Worm (Caenorhabditis elegans) whole organism, L4 larva: Measurements from ENCODE around the gene fbxa-30.

Experiments
- F10B5.3 ChIP-seq: sonication (generic microtip); optimal IDR thresholded peaks from 2 replicates; lab custom pipeline; 2016; ENCODE audit warnings: mild to moderate bottlenecking, missing genetic modification characterization, missing compliant biosample characterization
- F44E2.7 ChIP-seq: fragments of 200-800 bp; sonication (Bioruptor generic); IDR thresholded peaks from 2 replicates; pipeline ENCODE4 v2.1.2; 2022; ENCODE audit warnings: missing genetic modification characterization, missing compliant biosample characterization
- ZK337.2 ChIP-seq: fragments of 200-800 bp; sonication (Bioruptor generic); IDR thresholded peaks from 2 replicates; pipeline ENCODE4 v1.3.6; 2022; ENCODE audit warnings: missing genetic modification reagents, missing genetic modification characterization, missing compliant biosample characterization
- aly-2 ChIP-seq: sonication (generic microtip); optimal IDR thresholded peaks from 2 replicates; lab custom pipeline; 2018; ENCODE audit warnings: missing biosample characterization, missing genetic modification characterization
- ceh-32 ChIP-seq: sonication (generic microtip); optimal IDR thresholded peaks from 2 replicates; lab custom pipeline; 2016; ENCODE audit warnings: mild to moderate bottlenecking, missing genetic modification characterization, missing compliant biosample characterization; ENCODE audit not compliant: poor library complexity
- cey-2 ChIP-seq: sonication (generic microtip); optimal IDR thresholded peaks from 3 replicates; lab custom pipeline; 2017; ENCODE audit warnings: missing genetic modification characterization, mild to moderate bottlenecking, missing compliant biosample characterization, antibody characterized with exemption, borderline replicate concordance; ENCODE audit not compliant: insufficient read depth
- daf-16 ChIP-seq, 3 experiments: sonication (generic microtip); optimal IDR thresholded peaks; 2 replicates each; lab custom pipeline; 2016 to 2017; ENCODE audit warnings: missing genetic modification characterization in 3 of 3, missing genetic modification reagents in 3 of 3, mild to moderate bottlenecking in 2 of 3, missing compliant biosample characterization in 2 of 3, missing biosample characterization in 1 of 3, moderate library complexity in 1 of 3
- daf-8 ChIP-seq: fragments of 200-800 bp; sonication (Bioruptor generic); IDR thresholded peaks from 2 replicates; pipeline ENCODE4 v1.3.6; 2022; ENCODE audit warnings: missing genetic modification characterization, missing compliant biosample characterization
- dmd-6 ChIP-seq: fragments of 200-800 bp; sonication (Bioruptor generic); IDR thresholded peaks from 2 replicates; pipeline ENCODE4 v1.3.6; 2022; ENCODE audit warnings: missing genetic modification reagents, missing genetic modification characterization, missing compliant biosample characterization
- dpl-1 ChIP-seq: fragments of 150-350 bp; optimal IDR thresholded peaks from 2 replicates; lab custom pipeline; 2014; ENCODE audit warnings: missing biosample characterization, missing genetic modification reagents, missing genetic modification characterization
- dve-1 ChIP-seq: sonication (generic microtip); optimal IDR thresholded peaks from 2 replicates; lab custom pipeline; 2017; ENCODE audit warnings: antibody characterized with exemption, mild to moderate bottlenecking, missing genetic modification characterization, missing compliant biosample characterization; ENCODE audit not compliant: insufficient read depth
- hif-1 ChIP-seq, 2 experiments: sonication (generic microtip); optimal IDR thresholded peaks; 2 replicates each; lab custom pipeline; 2016 to 2017; ENCODE audit warnings: missing compliant biosample characterization in 2 of 2, missing genetic modification characterization in 2 of 2, missing genetic modification reagents in 2 of 2, missing genotype in 2 of 2, mild to moderate bottlenecking in 1 of 2
- hlh-11 ChIP-seq: fragments of 200-800 bp; sonication (Bioruptor generic); optimal IDR thresholded peaks from 2 replicates; lab custom pipeline; 2018; ENCODE audit warnings: mild to moderate bottlenecking, missing genetic modification characterization, missing compliant biosample characterization
- hlh-30 ChIP-seq: sonication (generic microtip); optimal IDR thresholded peaks from 2 replicates; lab custom pipeline; 2017; ENCODE audit warnings: antibody characterized with exemption, mild to moderate bottlenecking, missing genetic modification characterization, missing compliant biosample characterization; ENCODE audit not compliant: insufficient read depth
- lim-7 ChIP-seq: fragments of 200-800 bp; sonication (Bioruptor generic); IDR thresholded peaks from 2 replicates; pipeline ENCODE4 v1.3.6; 2022; ENCODE audit warnings: missing genetic modification characterization, missing compliant biosample characterization
- lin-29 ChIP-seq: fragments of 200-800 bp; sonication (Bioruptor generic); IDR thresholded peaks from 2 replicates; pipeline ENCODE4 v1.3.6; 2022; ENCODE audit warnings: missing genetic modification reagents, missing genetic modification characterization, missing compliant biosample characterization
- lin-38 ChIP-seq: fragments of 200-800 bp; sonication (Bioruptor generic); IDR thresholded peaks from 2 replicates; pipeline ENCODE4 v1.3.6; 2022; ENCODE audit warnings: missing genetic modification reagents, missing genetic modification characterization, missing compliant biosample characterization
- lir-3 ChIP-seq: sonication (generic microtip); optimal IDR thresholded peaks from 2 replicates; lab custom pipeline; 2016; ENCODE audit warnings: mild to moderate bottlenecking, missing genetic modification characterization, missing compliant biosample characterization
- lsy-2 ChIP-seq, 2 experiments: fragments of 150-350 bp in 1 of 2; sonication (generic microtip) in 1 of 2; optimal IDR thresholded peaks; 2 replicates each; lab custom pipeline; 2014 to 2017; ENCODE audit warnings: missing biosample characterization in 2 of 2, missing genetic modification characterization in 2 of 2
- madf-5 ChIP-seq, 2 experiments: fragments of 200-800 bp; sonication (Bioruptor generic); IDR thresholded peaks; 2 replicates each; pipeline ENCODE4 v1.3.6; 2022; ENCODE audit warnings: missing compliant biosample characterization in 2 of 2, missing genetic modification characterization in 2 of 2
- mep-1 ChIP-seq: fragments of 150-350 bp; sonication (generic microtip); optimal IDR thresholded peaks from 3 replicates; lab custom pipeline; 2014; ENCODE audit warnings: missing biosample characterization, missing genetic modification characterization
- mes-2 ChIP-seq: sonication (generic microtip); optimal IDR thresholded peaks from 2 replicates; lab custom pipeline; 2016; ENCODE audit warnings: missing genotype, mild to moderate bottlenecking, missing genetic modification characterization, missing compliant biosample characterization; ENCODE audit not compliant: poor library complexity, severe bottlenecking
- mxl-3 ChIP-seq: fragments of 200-800 bp; sonication (Bioruptor generic); optimal IDR thresholded peaks from 2 replicates; lab custom pipeline; 2018; ENCODE audit warnings: mild to moderate bottlenecking, missing genetic modification characterization, missing compliant biosample characterization
- nhr-10 ChIP-seq: fragments of 150-350 bp; optimal IDR thresholded peaks from 2 replicates; lab custom pipeline; 2014; ENCODE audit warnings: missing biosample characterization, missing genetic modification characterization
- nhr-28 ChIP-seq: fragments of 150-350 bp; optimal IDR thresholded peaks from 2 replicates; lab custom pipeline; 2014; ENCODE audit warnings: missing biosample characterization, missing genetic modification characterization
- nhr-6 ChIP-seq: fragments of 150-350 bp; optimal IDR thresholded peaks from 2 replicates; lab custom pipeline; 2014; ENCODE audit warnings: missing biosample characterization, missing genetic modification characterization
- nhr-77 ChIP-seq: fragments of 150-350 bp; optimal IDR thresholded peaks from 2 replicates; lab custom pipeline; 2014; ENCODE audit warnings: missing biosample characterization, missing genetic modification characterization
- pha-4 ChIP-seq, 2 experiments: fragments of 150-350 bp in 1 of 2; fragments of 200-800 bp in 1 of 2; sonication (Bioruptor generic) in 1 of 2; IDR thresholded peaks in 1 of 2; optimal IDR thresholded peaks in 1 of 2; 2 replicates each; pipeline versions ENCODE4 v1.3.6 to Lab custom; 2014 to 2022; ENCODE audit warnings: missing genetic modification characterization in 2 of 2, missing genetic modification reagents in 2 of 2, missing biosample characterization in 1 of 2, missing compliant biosample characterization in 1 of 2
- php-3 ChIP-seq: fragments of 200-800 bp; sonication (Bioruptor generic); IDR thresholded peaks from 2 replicates; pipeline ENCODE4 v1.3.6; 2022; ENCODE audit warnings: missing genetic modification reagents, missing genetic modification characterization, missing compliant biosample characterization
- rbr-2 ChIP-seq: sonication (generic microtip); optimal IDR thresholded peaks from 2 replicates; lab custom pipeline; 2016; ENCODE audit warnings: missing genotype, missing genetic modification characterization, missing compliant biosample characterization
- saeg-2 ChIP-seq: fragments of 200-800 bp; sonication (Bioruptor generic); IDR thresholded peaks from 2 replicates; pipeline ENCODE4 v1.3.6; 2022; ENCODE audit warnings: missing genetic modification reagents, missing genetic modification characterization, missing compliant biosample characterization
- set-16 ChIP-seq: fragments of 200-800 bp; sonication (Bioruptor generic); IDR thresholded peaks from 2 replicates; pipeline ENCODE4 v1.3.6; 2022; ENCODE audit warnings: missing genetic modification reagents, missing genetic modification characterization, missing compliant biosample characterization
- snpc-4 ChIP-seq: fragments of 150-350 bp; optimal IDR thresholded peaks from 2 replicates; lab custom pipeline; 2014; ENCODE audit warnings: missing biosample characterization, missing genetic modification characterization
- unc-39 ChIP-seq: sonication (generic microtip); optimal IDR thresholded peaks from 2 replicates; lab custom pipeline; 2017; ENCODE audit warnings: missing biosample characterization, missing genetic modification characterization
- vab-7 ChIP-seq: fragments of 200-800 bp; sonication (Bioruptor generic); IDR thresholded peaks from 2 replicates; pipeline ENCODE4 v1.3.6; 2022; ENCODE audit warnings: missing genetic modification reagents, missing genetic modification characterization, missing compliant biosample characterization
- zag-1 ChIP-seq: fragments of 150-350 bp; optimal IDR thresholded peaks from 2 replicates; lab custom pipeline; 2014; ENCODE audit warnings: missing biosample characterization, missing genetic modification characterization
- zfp-2 ChIP-seq: sonication (generic microtip); optimal IDR thresholded peaks from 2 replicates; lab custom pipeline; 2016; ENCODE audit warnings: mild to moderate bottlenecking, missing genetic modification characterization, missing compliant biosample characterization
- zfp-3 ChIP-seq: fragments of 200-800 bp; sonication (Bioruptor generic); conservative IDR thresholded peaks from 2 replicates; pipeline ENCODE4 v1.3.6; 2022; ENCODE audit warnings: missing genetic modification reagents, missing genetic modification characterization, missing compliant biosample characterization
- zip-2 ChIP-seq: fragments of 150-350 bp; optimal IDR thresholded peaks from 2 replicates; lab custom pipeline; 2014; ENCODE audit warnings: missing biosample characterization, missing genetic modification characterization
- ztf-7 ChIP-seq: fragments of 150-350 bp; optimal IDR thresholded peaks from 2 replicates; lab custom pipeline; 2014; ENCODE audit warnings: missing biosample characterization, missing genetic modification characterization

The fbxa-30 gene

ce11 chrIII:1279197-1279596 is 3.8 kb upstream of the fbxa-30 start (continued):
- TF ChIP-seq dpl-1 = no peak
- TF ChIP-seq lir-3 (tag; lab: Kevin White, UChicago) = no peak
- TF ChIP-seq cey-2 (tag; lab: Kevin White, UChicago) = peak; percentile 15
- TF ChIP-seq lsy-2 (tag; optimal IDR thresholded peaks at IDR 0.05; lab: Kevin White, UChicago) = peak in 1 of 2 experiments; percentile 49
- TF ChIP-seq zag-1 (tag; lab: Kevin White, UChicago) = no peak
- no peak for TF ChIP-seq zfp-3 (GFP tag; lab: Robert Waterston, UW)
- peak; percentile 84 for TF ChIP-seq ztf-7 (tag; lab: Kevin White, UChicago)
- no peak for TF ChIP-seq mes-2 (tag; lab: Kevin White, UChicago)
- TF ChIP-seq nhr-28 (tag; lab: Kevin White, UChicago) = peak; percentile 81
- TF ChIP-seq F10B5.3 (tag; lab: Kevin White, UChicago) = no peak
- peak; percentile 97 for TF ChIP-seq hlh-11 (tag; lab: Kevin White, UChicago)
- peak; percentile 35 for TF ChIP-seq nhr-10
- TF ChIP-seq madf-5 (GFP tag; IDR thresholded peaks at IDR 0.05; lab: Robert Waterston, UW) = no peak
- TF ChIP-seq lin-29 (GFP tag; lab: Robert Waterston, UW) = no peak
- peak; percentile 47 for TF ChIP-seq hlh-30
- no peak for TF ChIP-seq F44E2.7 (GFP tag; lab: Robert Waterston, UW)
- TF ChIP-seq mep-1 (tag; lab: Kevin White, UChicago) = peak; percentile 37
- no peak for TF ChIP-seq set-16 (GFP tag; lab: Robert Waterston, UW)
- TF ChIP-seq daf-8 (GFP tag; lab: Robert Waterston, UW) = no peak
- no peak for TF ChIP-seq unc-39 (tag; lab: Kevin White, UChicago)
- no peak for TF ChIP-seq rbr-2 (tag; lab: Kevin White, UChicago)
- peak in 1 of 2 experiments; percentile 95 for TF ChIP-seq daf-16 (GFP tag; optimal IDR thresholded peaks at IDR 0.05; lab: Kevin White, UChicago)
- peak; percentile 99 for TF ChIP-seq daf-16 (tag; optimal IDR thresholded peaks at IDR 0.05; lab: Kevin White, UChicago)
- TF ChIP-seq snpc-4 (tag; lab: Kevin White, UChicago) = no peak
- peak; percentile 74 for TF ChIP-seq mxl-3
- no peak for TF ChIP-seq ZK337.2
- peak; percentile 94 for TF ChIP-seq nhr-77 (tag; lab: Kevin White, UChicago)
- TF ChIP-seq ceh-32 (tag; lab: Kevin White, UChicago) = no peak
- TF ChIP-seq php-3 (GFP tag; lab: Robert Waterston, UW) = peak; percentile 97
- TF ChIP-seq zip-2 (tag; lab: Kevin White, UChicago) = peak; percentile 95
- peak; percentile 61; the same call in 1 of the 2 replicates for TF ChIP-seq pha-4 (GFP tag; IDR thresholded peaks at IDR 0.05; lab: Robert Waterston, UW)
- TF ChIP-seq pha-4 (tag; optimal IDR thresholded peaks at IDR 0.05; lab: Kevin White, UChicago) = peak; percentile 36
- TF ChIP-seq vab-7 = no peak
- TF ChIP-seq dmd-6 (GFP tag; lab: Robert Waterston, UW) = peak; percentile 90
- TF ChIP-seq lim-7 = no peak
- no peak for TF ChIP-seq aly-2 (tag; lab: Kevin White, UChicago)
- TF ChIP-seq saeg-2 (GFP tag; lab: Robert Waterston, UW) = peak; percentile 58; the same call in 1 of the 2 replicates
- TF ChIP-seq dve-1 (tag; lab: Kevin White, UChicago) = peak; percentile 98
- no peak for TF ChIP-seq zfp-2 (tag; lab: Kevin White, UChicago)
- peak in 1 of 2 experiments; percentile 45 for TF ChIP-seq hif-1 (tag; optimal IDR thresholded peaks at IDR 0.05; lab: Kevin White, UChicago)
- TF ChIP-seq lin-38 (GFP tag; lab: Robert Waterston, UW) = no peak
- TF ChIP-seq nhr-6 (tag; lab: Kevin White, UChicago) = peak; percentile 73
